Fruit fly (Drosophila melanogaster): ENCODE results near the gene mew.

- TF ChIP-seq insv (optimal IDR thresholded peaks at IDR 0.05) (no peak), ttk (optimal IDR thresholded peaks at IDR 0.05) (no peak), h (optimal IDR thresholded peaks at IDR 0.05) (no peak), psq (optimal IDR thresholded peaks at IDR 0.05) (no peak), Sin3A (optimal IDR thresholded peaks at IDR 0.05) (no peak), Myc (optimal IDR thresholded peaks at IDR 0.05) (no peak)
Observed at dm6 chrX:13272676-13273233, 14.5 kb upstream of the mew start.
